Fruit fly (Drosophila melanogaster): ENCODE data around the gene CenG1A.

Gene CenG1A

DNA sequence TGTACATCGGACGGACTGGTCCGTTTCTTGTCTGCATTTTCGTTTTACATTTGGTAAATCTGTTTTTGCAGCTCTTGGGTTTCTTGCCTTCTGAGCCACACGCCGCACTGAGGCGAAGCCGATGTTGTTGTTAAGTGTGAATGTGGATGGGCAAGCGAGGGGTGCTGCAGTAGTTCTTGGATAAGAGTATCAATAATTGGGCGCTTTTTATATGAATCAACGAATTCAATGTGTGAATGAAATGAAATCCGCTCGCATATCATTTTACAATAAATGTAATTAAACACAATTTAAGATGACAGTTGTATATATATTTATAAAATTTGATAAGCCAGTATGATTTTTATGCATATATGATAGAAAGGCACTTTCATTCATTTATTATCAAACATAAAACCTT lies 93.1 kb downstream of the CenG1A start:
- TF ChIP-seq Dll (optimal IDR thresholded peaks at IDR 0.05) (no peak), CG8478 (optimal IDR thresholded peaks at IDR 0.05) (no peak), pan (optimal IDR thresholded peaks at IDR 0.05) (no peak), EcR (GFP tag; optimal IDR thresholded peaks at IDR 0.05) (no peak), psq (optimal IDR thresholded peaks at IDR 0.05) (no peak), usp (GFP tag; optimal IDR thresholded peaks at IDR 0.05) (no peak)

DNA sequence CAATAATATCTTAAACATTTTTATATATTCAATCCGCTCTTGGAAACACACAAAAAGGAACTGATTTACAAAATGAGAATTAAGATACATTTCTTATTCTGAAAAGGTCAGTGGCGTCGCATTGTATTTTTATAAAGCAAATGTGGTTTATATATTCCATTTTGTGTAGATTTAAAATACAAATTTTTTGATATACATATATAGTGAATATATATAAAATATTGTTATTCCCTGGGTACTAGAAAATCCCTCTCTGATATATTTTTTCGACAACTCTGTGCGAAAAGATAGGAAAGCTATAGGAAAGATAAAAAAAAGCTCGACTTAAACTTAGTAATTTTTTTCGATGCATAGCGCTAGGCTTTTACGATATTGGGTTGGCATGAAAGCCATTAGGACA lies 96.0 kb downstream of the CenG1A start, which contains the start of gene CG42711:
Gene CG42711, minus strand, starts transcription at position 45 of the 400 bp plus-strand sequence.
- TF ChIP-seq usp (GFP tag; optimal IDR thresholded peaks at IDR 0.05): no peak
- no peak for TF ChIP-seq pan (optimal IDR thresholded peaks at IDR 0.05)
- TF ChIP-seq CG8478 (optimal IDR thresholded peaks at IDR 0.05): no peak
- TF ChIP-seq psq (optimal IDR thresholded peaks at IDR 0.05): no peak
- no peak for TF ChIP-seq EcR (GFP tag; optimal IDR thresholded peaks at IDR 0.05)
- TF ChIP-seq Dll (optimal IDR thresholded peaks at IDR 0.05): no peak

DNA sequence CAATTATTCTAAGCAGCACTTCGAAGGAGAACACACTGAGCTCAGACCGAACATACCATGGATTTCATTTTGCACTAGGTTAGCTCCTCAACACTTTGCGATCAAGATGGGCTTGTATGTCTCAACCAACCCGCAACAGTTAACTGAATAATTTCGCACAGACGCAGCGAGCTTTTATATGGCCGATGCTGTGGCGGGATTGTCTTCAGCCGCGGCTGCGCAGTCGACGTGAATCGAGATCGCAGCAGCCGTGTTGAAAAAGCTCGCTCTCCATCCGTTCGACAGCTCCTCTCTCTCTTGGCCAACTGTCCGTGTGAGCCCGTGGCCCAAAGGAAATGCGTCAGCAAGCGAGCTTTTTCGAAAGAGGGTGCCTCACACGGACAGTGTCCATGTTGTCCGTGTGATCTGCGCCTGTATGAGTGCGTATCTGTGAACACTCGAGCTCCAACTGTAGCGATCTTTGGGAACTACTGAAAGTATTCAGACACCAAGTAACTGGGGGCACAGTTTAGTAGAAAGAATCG lies 99.2 kb downstream of the CenG1A start, which contains the start of gene Vajk2:
Gene Vajk2, minus strand, starts transcription at position 151 of the 524 bp plus-strand sequence.
- TF ChIP-seq usp (GFP tag; optimal IDR thresholded peaks at IDR 0.05) (no peak), Dll (optimal IDR thresholded peaks at IDR 0.05) (no peak), EcR (GFP tag; optimal IDR thresholded peaks at IDR 0.05) (no peak), psq (optimal IDR thresholded peaks at IDR 0.05) (no peak), CG8478 (optimal IDR thresholded peaks at IDR 0.05) (no peak), pan (optimal IDR thresholded peaks at IDR 0.05) (no peak)

DNA sequence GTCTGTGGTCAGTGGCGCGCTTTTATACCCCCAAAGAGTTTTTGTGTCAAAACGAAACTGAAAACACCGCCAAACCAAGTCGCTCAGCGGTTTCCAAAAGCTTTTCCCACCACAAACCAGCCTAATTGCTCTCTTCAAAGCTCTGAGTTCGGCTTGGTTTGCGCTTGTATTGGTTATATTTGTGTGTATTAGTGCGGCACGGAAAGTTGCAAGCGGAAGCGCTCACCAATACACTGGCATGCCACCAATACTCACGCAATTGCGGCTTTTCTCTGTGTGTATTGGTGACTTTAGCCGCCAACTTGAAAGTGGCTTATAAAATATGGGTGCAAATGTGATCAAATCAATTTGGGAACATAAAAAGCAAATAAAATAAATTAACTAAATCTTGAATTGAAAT lies 112.1 kb downstream of the CenG1A start, which contains the start of gene Vajk3:
Gene Vajk3, minus strand, starts transcription at position 1 of the 400 bp plus-strand sequence.
- TF ChIP-seq pan (optimal IDR thresholded peaks at IDR 0.05): no peak
- TF ChIP-seq usp (GFP tag; optimal IDR thresholded peaks at IDR 0.05): no peak
- no peak for TF ChIP-seq Dll (optimal IDR thresholded peaks at IDR 0.05)
- TF ChIP-seq EcR (GFP tag; optimal IDR thresholded peaks at IDR 0.05): no peak
- TF ChIP-seq CG8478 (optimal IDR thresholded peaks at IDR 0.05): no peak
- TF ChIP-seq psq (optimal IDR thresholded peaks at IDR 0.05): no peak

Data from whole organism.